Worm (Caenorhabditis elegans): Measurements from ENCODE around the gene C16C8.21.

C16C8.21 gene

DNA sequence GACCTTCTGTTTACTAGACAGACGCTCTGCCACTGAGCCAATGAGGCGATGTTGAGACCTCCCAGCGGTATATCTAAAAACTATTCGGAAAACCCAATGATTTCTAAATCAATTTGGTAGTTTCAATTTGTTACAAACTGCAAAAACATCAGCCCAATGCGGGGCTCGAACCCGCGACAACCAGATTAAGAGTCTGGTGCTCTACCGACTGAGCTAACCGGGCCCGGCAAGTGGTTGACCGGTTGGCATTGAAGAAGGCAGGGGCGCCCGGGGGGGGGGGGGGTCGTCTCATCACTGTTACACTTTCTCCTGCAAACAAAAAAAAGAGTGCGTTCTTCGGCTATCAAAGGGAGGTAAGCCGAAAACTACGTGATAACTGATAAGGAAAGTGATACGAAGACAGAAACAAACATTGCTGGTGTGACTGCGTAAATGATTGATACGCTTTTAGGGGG, 8.7 kb upstream of the C16C8.21 start (continued):
- no peak for TF ChIP-seq dpff-1 (tag; optimal IDR thresholded peaks at IDR 0.05)
- no peak for TF ChIP-seq ztf-6 (GFP tag; IDR thresholded peaks at IDR 0.05)
- peak; percentile 57; the same call in 1 of the 2 replicates for TF ChIP-seq ceh-100 (GFP tag; IDR thresholded peaks at IDR 0.05)
- no peak for TF ChIP-seq F39B2.1 (GFP tag; IDR thresholded peaks at IDR 0.05)
- TF ChIP-seq unc-62 (GFP tag; optimal IDR thresholded peaks at IDR 0.05), result no peak
- TF ChIP-seq egrh-3 (GFP tag; IDR thresholded peaks at IDR 0.05), result peak; percentile 92
- TF ChIP-seq K11D2.4 (GFP tag; IDR thresholded peaks at IDR 0.05), result no peak
- peak; percentile 51 for TF ChIP-seq hrde-1 (tag; optimal IDR thresholded peaks at IDR 0.05; ENCODE audit: borderline replicate concordance)
- 0 out of 2 replicates have a peak, but pooled peaks have one; percentile 32 for TF ChIP-seq F33H1.4 (GFP tag; IDR thresholded peaks at IDR 0.05)
- peak; percentile 73; the same call in 1 of the 2 replicates for TF ChIP-seq Y53G8AR.9 (GFP tag; conservative IDR thresholded peaks at IDR 0.05)
- no peak for TF ChIP-seq Y53F4B.3 (GFP tag; IDR thresholded peaks at IDR 0.05)
- peak; percentile 7 for TF ChIP-seq snpc-1.1 (tag; optimal IDR thresholded peaks at IDR 0.05; ENCODE audit: insufficient read depth)
- peak; percentile 86 for TF ChIP-seq D2030.7 (GFP tag; IDR thresholded peaks at IDR 0.05)
- TF ChIP-seq madf-10 (tag; optimal IDR thresholded peaks at IDR 0.05), result peak; percentile 55
- TF ChIP-seq ceh-91 (GFP tag; IDR thresholded peaks at IDR 0.05), result 0 out of 2 replicates have a peak, but pooled peaks have one; percentile 21
- peak; percentile 27 for TF ChIP-seq B0035.1 (tag; optimal IDR thresholded peaks at IDR 0.05)
- no peak for TF ChIP-seq pha-4 (tag; optimal IDR thresholded peaks at IDR 0.05)
- peak; percentile 92 for TF ChIP-seq zfh-2 (GFP tag; conservative IDR thresholded peaks at IDR 0.05)
- TF ChIP-seq ekl-4 (GFP tag; IDR thresholded peaks at IDR 0.05), result peak; percentile 75
- TF ChIP-seq ccch-3 (GFP tag; optimal IDR thresholded peaks at IDR 0.05), result no peak
- TF ChIP-seq ets-4 (GFP tag; optimal IDR thresholded peaks at IDR 0.05), result peak; percentile 33
- peak; percentile 73 for TF ChIP-seq sptf-2 (GFP tag; optimal IDR thresholded peaks at IDR 0.05)
- peak; percentile 58 for TF ChIP-seq snpc-4 (GFP tag; optimal IDR thresholded peaks at IDR 0.05)
- peak in 3 of 4 experiments; percentile 47 to 66 (median 60) for TF ChIP-seq snpc-4 (tag; optimal IDR thresholded peaks at IDR 0.05)
- TF ChIP-seq F57C9.4 (tag; optimal IDR thresholded peaks at IDR 0.05), result no peak
- TF ChIP-seq lag-1 (GFP tag; IDR thresholded peaks at IDR 0.05), result no peak
- no peak for TF ChIP-seq Y67H2A.10 (GFP tag; conservative IDR thresholded peaks at IDR 0.05)
- 0 out of 2 replicates have a peak, but pooled peaks have one; percentile 54 for TF ChIP-seq ceh-58 (GFP tag; IDR thresholded peaks at IDR 0.05)
- no peak for TF ChIP-seq akir-1 (GFP tag; optimal IDR thresholded peaks at IDR 0.05)
- no peak for TF ChIP-seq Y95B8A.8 (GFP tag; IDR thresholded peaks at IDR 0.05)
- peak; percentile 70 for TF ChIP-seq chd-7 (tag; optimal IDR thresholded peaks at IDR 0.05)
- peak; percentile 57 for TF ChIP-seq ztf-3 (GFP tag; optimal IDR thresholded peaks at IDR 0.05)
- TF ChIP-seq F22D6.2 (tag; optimal IDR thresholded peaks at IDR 0.05), result no peak
- peak; percentile 44 for TF ChIP-seq K12H6.12 (tag; optimal IDR thresholded peaks at IDR 0.05)
- no peak for TF ChIP-seq hsf-1 (GFP tag; IDR thresholded peaks at IDR 0.05)
- TF ChIP-seq aptf-2 (GFP tag; conservative IDR thresholded peaks at IDR 0.05), result peak; percentile 43; the same call in 1 of the 2 replicates
- no peak for TF ChIP-seq Y79H2A.3 (GFP tag; conservative IDR thresholded peaks at IDR 0.05)
- peak; percentile 52 for TF ChIP-seq snpc-1.3 (tag; optimal IDR thresholded peaks at IDR 0.05; ENCODE audit: insufficient read depth)
- no peak for TF ChIP-seq efl-1 (GFP tag; optimal IDR thresholded peaks at IDR 0.05)
- TF ChIP-seq C17E4.6 (GFP tag; IDR thresholded peaks at IDR 0.05), result peak; percentile 77
- TF ChIP-seq nfyb-1 (GFP tag; IDR thresholded peaks at IDR 0.05), result peak; percentile 88
- TF ChIP-seq hmg-20 (GFP tag; IDR thresholded peaks at IDR 0.05), result peak; percentile 63; the same call in 1 of the 2 replicates
- TF ChIP-seq lin-40 (tag; optimal IDR thresholded peaks at IDR 0.05), result no peak
- no peak for TF ChIP-seq ztf-28 (GFP tag; IDR thresholded peaks at IDR 0.05)
- no peak for TF ChIP-seq ztf-22 (GFP tag; optimal IDR thresholded peaks at IDR 0.05)
- peak; percentile 97 for TF ChIP-seq tbp1 (GFP tag; optimal IDR thresholded peaks at IDR 0.05)
- peak; percentile 93 for TF ChIP-seq him-1 (tag; optimal IDR thresholded peaks at IDR 0.05)
- no peak for TF ChIP-seq F49E8.2 (tag; optimal IDR thresholded peaks at IDR 0.05; ENCODE audit: insufficient read depth)
